Worm (Caenorhabditis elegans) whole organism, L2 larva: ENCODE measurements around the gene F56F10.1.

Experiments
- ZK546.5 ChIP-seq: sonication (generic microtip); optimal IDR thresholded peaks from 2 replicates; lab custom pipeline; 2017; ENCODE audit warnings: missing biosample characterization, missing genetic modification characterization
- aly-2 ChIP-seq: fragments of 150-350 bp; optimal IDR thresholded peaks from 2 replicates; lab custom pipeline; 2014; ENCODE audit warnings: missing biosample characterization, missing genetic modification characterization
- crh-2 ChIP-seq: sonication (generic microtip); optimal IDR thresholded peaks from 2 replicates; lab custom pipeline; 2017; ENCODE audit warnings: missing biosample characterization, missing genetic modification characterization
- lin-13 ChIP-seq: fragments of 150-350 bp; optimal IDR thresholded peaks from 2 replicates; lab custom pipeline; 2014; ENCODE audit warnings: missing biosample characterization, missing genetic modification reagents, missing genetic modification characterization
- lin-39 ChIP-seq: fragments of 150-350 bp; optimal IDR thresholded peaks from 2 replicates; lab custom pipeline; 2014; ENCODE audit warnings: missing biosample characterization, missing genetic modification reagents, missing genetic modification characterization
- lsy-2 ChIP-seq, 2 experiments: fragments of 150-350 bp in 1 of 2; sonication (generic microtip) in 1 of 2; optimal IDR thresholded peaks; 2 replicates each; lab custom pipeline; 2014 to 2017; ENCODE audit warnings: missing biosample characterization in 2 of 2, missing genetic modification characterization in 2 of 2
- nhr-10 ChIP-seq: sonication (generic microtip); optimal IDR thresholded peaks from 2 replicates; lab custom pipeline; 2017; ENCODE audit warnings: missing biosample characterization, missing genetic modification characterization
- nhr-77 ChIP-seq: fragments of 150-350 bp; optimal IDR thresholded peaks from 2 replicates; lab custom pipeline; 2014; ENCODE audit warnings: missing biosample characterization, missing genetic modification characterization
- sma-9 ChIP-seq, 2 experiments: fragments of 150-350 bp in 1 of 2; sonication (generic microtip) in 1 of 2; optimal IDR thresholded peaks; 2 replicates each; lab custom pipeline; 2014 to 2016; ENCODE audit warnings: missing genetic modification characterization in 2 of 2, mild to moderate bottlenecking in 1 of 2, missing biosample characterization in 1 of 2, missing compliant biosample characterization in 1 of 2, missing genetic modification reagents in 1 of 2, moderate library complexity in 1 of 2
- unc-62 ChIP-seq: fragments of 150-350 bp; optimal IDR thresholded peaks from 2 replicates; lab custom pipeline; 2014; ENCODE audit warnings: missing biosample characterization, missing genetic modification reagents, missing genetic modification characterization
- ztf-11 ChIP-seq: sonication (generic microtip); optimal IDR thresholded peaks from 2 replicates; lab custom pipeline; 2017; ENCODE audit warnings: missing biosample characterization, missing genetic modification characterization
- ztf-4 ChIP-seq: fragments of 150-350 bp; optimal IDR thresholded peaks from 2 replicates; lab custom pipeline; 2014; ENCODE audit warnings: missing biosample characterization, missing genetic modification characterization

DNA sequence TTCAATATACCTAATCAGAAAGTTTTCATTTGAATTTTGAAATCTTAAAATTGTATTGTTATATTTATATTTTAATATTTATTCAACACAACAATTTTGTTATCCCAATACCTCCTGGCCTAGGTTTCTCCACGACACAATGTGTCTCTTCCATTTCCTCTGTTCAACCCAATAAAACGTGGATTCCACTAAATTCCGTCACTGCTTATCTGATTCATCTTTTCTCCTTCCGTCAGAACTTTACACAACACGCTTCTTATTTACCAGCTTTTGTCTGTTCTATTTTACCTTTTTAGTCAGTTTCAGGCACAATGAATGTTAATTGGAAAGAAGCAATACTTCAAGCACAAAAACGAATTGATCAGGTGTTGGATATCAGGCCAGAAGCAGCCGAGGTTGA, 37.9 kb upstream of the F56F10.1 start, which contains the start of gene F39H12.1:
- TF ChIP-seq lin-13 (GFP tag; lab: Kevin White, UChicago) (no peak), ztf-11 (tag; lab: Kevin White, UChicago) (no peak), sma-9 (GFP tag; optimal IDR thresholded peaks at IDR 0.05; lab: Kevin White, UChicago) (no peak), sma-9 (tag; optimal IDR thresholded peaks at IDR 0.05; lab: Kevin White, UChicago) (no peak), ztf-4 (tag; lab: Kevin White, UChicago) (no peak), ZK546.5 (tag; lab: Kevin White, UChicago) (no peak), aly-2 (tag; lab: Kevin White, UChicago) (no peak), unc-62 (GFP tag; lab: Kevin White, UChicago) (no peak), lsy-2 (tag; optimal IDR thresholded peaks at IDR 0.05; lab: Kevin White, UChicago) (no peak), nhr-10 (no peak), crh-2 (no peak), lin-39 (tag; lab: Kevin White, UChicago) (no peak), nhr-77 (tag; lab: Kevin White, UChicago) (no peak)
